Worm (Caenorhabditis elegans) whole organism, late embryonic: ENCODE data around the gene hira-1.

Experiments used
- C08G9.2 ChIP-seq: sonication (generic microtip); optimal IDR thresholded peaks from 2 replicates; lab custom pipeline; 2016; ENCODE audit warnings: mild to moderate bottlenecking, missing genetic modification characterization, moderate library complexity, missing compliant biosample characterization
- K02D7.2 ChIP-seq: sonication (generic microtip); optimal IDR thresholded peaks from 2 replicates; lab custom pipeline; 2017; ENCODE audit warnings: mild to moderate bottlenecking, missing genetic modification characterization, missing compliant biosample characterization
- K09A11.1 ChIP-seq: sonication (generic microtip); optimal IDR thresholded peaks from 2 replicates; lab custom pipeline; 2017; ENCODE audit warnings: antibody characterized with exemption, mild to moderate bottlenecking, missing genetic modification characterization, missing compliant biosample characterization; ENCODE audit not compliant: insufficient read depth
- T23F11.4 ChIP-seq: fragments of 200-800 bp; sonication (Bioruptor generic); optimal IDR thresholded peaks from 2 replicates; lab custom pipeline; 2018; ENCODE audit warnings: mild to moderate bottlenecking, missing genetic modification characterization, missing compliant biosample characterization
- ahr-1 ChIP-seq: sonication (generic microtip); optimal IDR thresholded peaks from 2 replicates; lab custom pipeline; 2016; ENCODE audit warnings: missing genetic modification characterization, missing compliant biosample characterization
- ama-1 ChIP-seq: fragments of 150-350 bp; optimal IDR thresholded peaks from 2 replicates; lab custom pipeline; 2014
- ceh-14 ChIP-seq: sonication (generic microtip); optimal IDR thresholded peaks from 2 replicates; lab custom pipeline; 2016; ENCODE audit warnings: missing genotype, missing genetic modification characterization, missing compliant biosample characterization
- ceh-22 ChIP-seq: sonication (generic microtip); optimal IDR thresholded peaks from 2 replicates; lab custom pipeline; 2017; ENCODE audit warnings: missing biosample characterization, missing genetic modification characterization
- ceh-24 ChIP-seq: sonication (generic microtip); optimal IDR thresholded peaks from 2 replicates; lab custom pipeline; 2016; ENCODE audit warnings: mild to moderate bottlenecking, missing genetic modification characterization, missing compliant biosample characterization
- ceh-34 ChIP-seq: sonication (generic microtip); optimal IDR thresholded peaks from 2 replicates; lab custom pipeline; 2016; ENCODE audit warnings: mild to moderate bottlenecking, missing genetic modification characterization, missing compliant biosample characterization
- ceh-45 ChIP-seq: fragments of 200-800 bp; sonication (Bioruptor generic); IDR thresholded peaks from 2 replicates; pipeline ENCODE4 v1.3.6; 2022; ENCODE audit warnings: missing genetic modification reagents, missing genetic modification characterization, missing compliant biosample characterization
- ceh-48 ChIP-seq: sonication (generic microtip); optimal IDR thresholded peaks from 2 replicates; lab custom pipeline; 2016; ENCODE audit warnings: missing genetic modification characterization, inconsistent platforms, missing compliant biosample characterization
- che-1 ChIP-seq: sonication (generic microtip); optimal IDR thresholded peaks from 2 replicates; lab custom pipeline; 2016; ENCODE audit warnings: mild to moderate bottlenecking, missing genetic modification characterization, missing compliant biosample characterization
- dve-1 ChIP-seq: sonication (generic microtip); optimal IDR thresholded peaks from 2 replicates; lab custom pipeline; 2017; ENCODE audit warnings: antibody characterized with exemption, mild to moderate bottlenecking, missing genetic modification characterization, missing compliant biosample characterization
- elt-2 ChIP-seq: sonication (generic microtip); optimal IDR thresholded peaks from 2 replicates; lab custom pipeline; 2016; ENCODE audit warnings: missing genetic modification reagents, missing genetic modification characterization, missing compliant biosample characterization
- elt-4 ChIP-seq: sonication (generic microtip); optimal IDR thresholded peaks from 2 replicates; lab custom pipeline; 2016; ENCODE audit warnings: missing genetic modification characterization, missing compliant biosample characterization
- ets-4 ChIP-seq: sonication (generic microtip); optimal IDR thresholded peaks from 2 replicates; lab custom pipeline; 2016; ENCODE audit warnings: missing genetic modification characterization, missing compliant biosample characterization
- eyg-1 ChIP-seq: sonication (generic microtip); optimal IDR thresholded peaks from 2 replicates; lab custom pipeline; 2016; ENCODE audit warnings: missing genotype, missing genetic modification characterization, missing compliant biosample characterization
- fkh-10 ChIP-seq: fragments of 150-350 bp; optimal IDR thresholded peaks from 2 replicates; lab custom pipeline; 2014; ENCODE audit warnings: missing biosample characterization, missing genetic modification reagents, missing genetic modification characterization
- fkh-6 ChIP-seq: sonication (generic microtip); optimal IDR thresholded peaks from 2 replicates; lab custom pipeline; 2016; ENCODE audit warnings: missing genetic modification characterization, missing compliant biosample characterization
- gmeb-2 ChIP-seq: sonication (generic microtip); optimal IDR thresholded peaks from 2 replicates; lab custom pipeline; 2016; ENCODE audit warnings: missing genetic modification characterization, inconsistent platforms, missing compliant biosample characterization
- hlh-30 ChIP-seq: sonication (generic microtip); optimal IDR thresholded peaks from 2 replicates; lab custom pipeline; 2017; ENCODE audit warnings: antibody characterized with exemption, missing genetic modification characterization, missing compliant biosample characterization; ENCODE audit not compliant: insufficient read depth
- hlh-8 ChIP-seq: sonication (generic microtip); optimal IDR thresholded peaks from 2 replicates; lab custom pipeline; 2016; ENCODE audit warnings: missing genotype, missing genetic modification characterization, missing compliant biosample characterization
- madf-2 ChIP-seq: sonication (generic microtip); optimal IDR thresholded peaks from 2 replicates; lab custom pipeline; 2017; ENCODE audit warnings: missing genetic modification characterization, missing compliant biosample characterization
- nhr-11 ChIP-seq: fragments of 150-350 bp; optimal IDR thresholded peaks from 2 replicates; lab custom pipeline; 2014; ENCODE audit warnings: missing biosample characterization, missing genetic modification characterization
- pag-3 ChIP-seq: sonication (generic microtip); optimal IDR thresholded peaks from 2 replicates; lab custom pipeline; 2016; ENCODE audit warnings: missing compliant biosample characterization, missing genetic modification characterization, borderline replicate concordance
- pat-9 ChIP-seq: fragments of 200-800 bp; sonication (Bioruptor generic); optimal IDR thresholded peaks from 2 replicates; lab custom pipeline; 2018; ENCODE audit warnings: mild to moderate bottlenecking, missing genetic modification characterization, moderate library complexity, missing compliant biosample characterization
- pha-2 ChIP-seq: sonication (generic microtip); optimal IDR thresholded peaks from 2 replicates; lab custom pipeline; 2017; ENCODE audit warnings: mild to moderate bottlenecking, missing genetic modification characterization, missing compliant biosample characterization
- pha-4 ChIP-seq: fragments of 150-350 bp; optimal IDR thresholded peaks from 2 replicates; lab custom pipeline; 2018; ENCODE audit warnings: missing biosample characterization, missing genetic modification reagents, missing genetic modification characterization
- rnt-1 ChIP-seq: sonication (generic microtip); optimal IDR thresholded peaks from 2 replicates; lab custom pipeline; 2016; ENCODE audit warnings: missing genetic modification characterization, missing compliant biosample characterization
- sdc-2 ChIP-seq: sonication (generic microtip); optimal IDR thresholded peaks from 2 replicates; lab custom pipeline; 2016; ENCODE audit warnings: missing genotype, missing genetic modification characterization, missing compliant biosample characterization
- tbx-2 ChIP-seq: sonication (generic microtip); optimal IDR thresholded peaks from 2 replicates; lab custom pipeline; 2016; ENCODE audit warnings: missing genetic modification characterization, missing compliant biosample characterization
- tbx-7 ChIP-seq: sonication (generic microtip); optimal IDR thresholded peaks from 2 replicates; lab custom pipeline; 2016; ENCODE audit warnings: missing genotype, missing genetic modification characterization, missing compliant biosample characterization
- ttx-3 ChIP-seq: sonication (generic microtip); optimal IDR thresholded peaks from 2 replicates; lab custom pipeline; 2016; ENCODE audit warnings: missing genetic modification reagents, missing genetic modification characterization, missing compliant biosample characterization
- unc-3 ChIP-seq, 2 experiments: fragments of 200-800 bp in 1 of 2; sonication (Bioruptor generic) in 1 of 2; sonication (generic microtip) in 1 of 2; conservative IDR thresholded peaks in 1 of 2; optimal IDR thresholded peaks in 1 of 2; 2 replicates each; pipeline versions ENCODE4 v1.3.6 to Lab custom; 2016 to 2022; ENCODE audit warnings: missing compliant biosample characterization in 2 of 2, missing genetic modification characterization in 2 of 2, missing genetic modification reagents in 1 of 2
- unc-42 ChIP-seq: sonication (generic microtip); optimal IDR thresholded peaks from 2 replicates; lab custom pipeline; 2016; ENCODE audit warnings: missing genotype, missing genetic modification characterization, missing compliant biosample characterization
- unc-55 ChIP-seq: sonication (generic microtip); optimal IDR thresholded peaks from 2 replicates; lab custom pipeline; 2017; ENCODE audit warnings: missing biosample characterization, missing genetic modification reagents, missing genetic modification characterization
- zip-5 ChIP-seq: sonication (generic microtip); optimal IDR thresholded peaks from 2 replicates; lab custom pipeline; 2016; ENCODE audit warnings: missing genetic modification characterization, missing compliant biosample characterization

Gene hira-1

ce11 chrIII:5162820-5163631 lies 27.9 kb upstream of the hira-1 start, which contains the start of gene gars-1:
Gene gars-1, minus strand, starts transcription at chrIII:5163627.
- TF ChIP-seq pha-2 (tag; lab: Kevin White, UChicago): no peak
- TF ChIP-seq unc-42: peak; percentile 60
- peak; percentile 13 for TF ChIP-seq unc-55 (GFP tag; lab: Kevin White, UChicago)
- no peak for TF ChIP-seq tbx-7
- peak; percentile 7 for TF ChIP-seq elt-2 (tag; lab: Kevin White, UChicago)

DNA sequence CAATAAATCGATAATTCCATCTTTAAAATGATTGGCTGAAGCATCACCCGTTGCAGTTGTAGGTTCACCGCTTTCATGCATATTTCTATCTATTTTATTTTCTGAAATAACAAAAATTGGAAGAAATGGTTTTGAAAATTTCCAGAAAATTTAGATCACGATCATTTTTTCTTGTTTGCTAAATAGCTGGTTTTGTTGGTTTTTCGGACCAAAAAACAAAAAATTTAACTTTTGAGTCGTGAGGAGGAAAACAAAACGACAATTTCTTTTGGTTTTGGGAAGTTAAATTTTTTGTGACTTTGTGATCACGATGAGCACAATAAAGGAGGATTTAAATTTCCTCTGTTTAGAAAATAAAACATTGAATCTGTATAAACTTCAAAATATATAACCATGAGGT lies 25.7 kb upstream of the hira-1 start, which contains the start of gene T10F2.2:
TSS of gene T10F2.2 (minus strand) at position 101 of the 400 bp plus-strand sequence.
- no peak for TF ChIP-seq pha-2 (tag; lab: Kevin White, UChicago)
- no peak for TF ChIP-seq K09A11.1 (tag; lab: Kevin White, UChicago)

DNA sequence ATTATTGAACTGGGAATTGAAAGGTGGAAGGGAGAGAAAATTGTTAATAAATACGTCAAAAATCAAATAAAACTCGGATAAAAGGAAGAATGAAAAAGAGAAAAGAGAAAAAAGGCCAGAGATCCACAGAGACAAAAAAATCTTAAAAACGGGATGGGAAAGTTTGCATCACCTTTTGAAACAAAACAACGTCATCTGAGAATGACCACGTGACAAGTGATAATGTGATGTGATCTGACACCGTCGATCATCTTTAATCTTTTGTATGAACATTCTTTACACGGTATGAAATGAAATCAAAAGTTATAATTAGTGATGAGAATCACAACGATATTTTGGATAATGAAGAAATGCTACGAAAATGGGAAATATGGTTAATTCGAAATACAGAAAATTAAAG lies 25.2 kb upstream of the hira-1 start:
- TF ChIP-seq hlh-30 (tag; lab: Kevin White, UChicago) (no peak), pag-3 (tag; lab: Kevin White, UChicago) (no peak), pha-2 (tag; lab: Kevin White, UChicago) (no peak), dve-1 (no peak), ahr-1 (no peak), gmeb-2 (tag; lab: Kevin White, UChicago) (no peak), unc-3 (GFP tag; conservative IDR thresholded peaks at IDR 0.05; lab: Robert Waterston, UW) (no peak), unc-3 (tag; optimal IDR thresholded peaks at IDR 0.05; lab: Kevin White, UChicago) (no peak), tbx-2 (tag; lab: Kevin White, UChicago) (no peak)

ce11 chrIII:5169699-5170098 lies 21.2 kb upstream of the hira-1 start, which contains the start of gene ulp-1:
Gene ulp-1, minus strand, starts transcription at chrIII:5169799.
- TF ChIP-seq ahr-1 (no peak), madf-2 (no peak), sdc-2 (no peak), ceh-45 (GFP tag; lab: Robert Waterston, UW) (no peak), tbx-2 (tag; lab: Kevin White, UChicago) (no peak), unc-3 (GFP tag; conservative IDR thresholded peaks at IDR 0.05; lab: Robert Waterston, UW) (no peak), unc-3 (tag; optimal IDR thresholded peaks at IDR 0.05; lab: Kevin White, UChicago) (no peak), rnt-1 (tag; lab: Kevin White, UChicago) (no peak), ceh-22 (tag; lab: Kevin White, UChicago) (no peak), hlh-8 (tag; lab: Kevin White, UChicago) (no peak), fkh-6 (no peak)

- TF ChIP-seq ceh-45 (GFP tag; lab: Robert Waterston, UW) (no peak), elt-2 (tag; lab: Kevin White, UChicago) (no peak), eyg-1 (tag; lab: Kevin White, UChicago) (no peak), nhr-11 (tag; lab: Kevin White, UChicago) (no peak), ceh-48 (tag; lab: Kevin White, UChicago) (no peak), K02D7.2 (tag; lab: Kevin White, UChicago) (no peak), ceh-22 (tag; lab: Kevin White, UChicago) (no peak)
Measured at ce11 chrIII:5171945-5172344, 19.0 kb upstream of the hira-1 start, which contains the start of gene prp-19. Gene prp-19, minus strand, starts transcription at chrIII:5172045.

ce11 chrIII:5172470-5172869 lies 18.5 kb upstream of the hira-1 start, which contains the start of gene K10D2.5:
Gene K10D2.5, plus strand, starts transcription at chrIII:5172720.
- TF ChIP-seq unc-55 (GFP tag; lab: Kevin White, UChicago): no peak
- peak; percentile 87 for TF ChIP-seq unc-42
- TF ChIP-seq elt-4 (tag; lab: Kevin White, UChicago): peak; percentile 91
- TF ChIP-seq ceh-34 (tag; lab: Kevin White, UChicago): peak; percentile 94
- TF ChIP-seq sdc-2: peak; percentile 79
- TF ChIP-seq pha-4 (tag; lab: Kevin White, UChicago): no peak
- TF ChIP-seq zip-5 (tag; lab: Kevin White, UChicago): peak; percentile 92
- TF ChIP-seq dve-1: peak; percentile 69
- peak; percentile 78 for TF ChIP-seq pag-3 (tag; lab: Kevin White, UChicago)
- TF ChIP-seq ceh-45 (GFP tag; lab: Robert Waterston, UW): 0 out of 2 replicates have a peak, but pooled peaks have one; percentile 16
- TF ChIP-seq ceh-24 (tag; lab: Kevin White, UChicago): no peak
- TF ChIP-seq C08G9.2: peak; percentile 100
- TF ChIP-seq ets-4: peak; percentile 100
- peak; percentile 15 for TF ChIP-seq pat-9
- peak; percentile 95 for TF ChIP-seq ceh-14
- no peak for TF ChIP-seq ama-1
- no peak for TF ChIP-seq che-1 (tag; lab: Kevin White, UChicago)
- TF ChIP-seq T23F11.4 (GFP tag; lab: Kevin White, UChicago): no peak
- TF ChIP-seq fkh-10 (GFP tag; lab: Kevin White, UChicago): no peak
- no peak for TF ChIP-seq K09A11.1 (tag; lab: Kevin White, UChicago)
- TF ChIP-seq tbx-2 (tag; lab: Kevin White, UChicago): peak; percentile 99
- no peak for TF ChIP-seq ttx-3
